Worm (Caenorhabditis elegans): ENCODE data around the gene fbxa-32.
"Not testable (repeated sequence)": the region's sequence is repeated elsewhere in the genome, so short reads cannot be mapped to it uniquely, and the experiment has no call there.

The fbxa-32 gene

DNA sequence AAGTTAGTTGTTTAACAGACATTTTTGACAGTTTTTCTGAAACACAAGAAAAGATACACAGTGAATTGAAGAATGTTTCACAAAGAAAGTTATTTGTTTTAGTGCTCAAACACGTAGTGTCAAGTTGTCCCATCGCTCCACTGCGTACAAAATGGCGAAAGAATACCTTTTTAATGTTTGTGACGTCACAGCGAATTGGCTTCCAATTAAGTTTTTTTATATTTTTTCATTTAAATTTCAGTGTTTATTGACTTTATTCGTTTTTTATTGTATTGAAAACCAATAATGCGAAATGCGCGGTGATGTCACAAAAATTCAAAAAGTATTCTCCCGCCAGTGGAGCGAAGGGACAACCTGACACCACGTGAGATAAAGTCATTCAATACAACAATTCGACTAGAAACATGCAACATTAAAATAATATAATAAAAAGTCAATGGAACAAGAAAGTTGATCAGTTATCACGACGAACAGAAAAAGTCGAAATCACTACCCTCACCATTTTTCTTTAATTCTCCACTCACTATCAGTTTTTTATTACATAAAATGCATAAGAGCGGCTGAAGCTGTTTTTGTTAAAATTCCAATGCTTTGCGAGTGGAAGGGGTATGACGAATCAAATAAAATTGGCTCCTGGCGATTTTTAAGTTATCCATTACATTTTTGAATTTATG is 4.7 kb upstream of the fbxa-32 start, which contains the start of gene fbxa-29:
TSS of gene fbxa-29 (minus strand) at position 51 of the 674 bp plus-strand sequence.
- TF ChIP-seq hnd-1 (tag; optimal IDR thresholded peaks at IDR 0.05), result no peak
- TF ChIP-seq tra-4 (tag; optimal IDR thresholded peaks at IDR 0.05), result no peak
- TF ChIP-seq ets-7 (tag; optimal IDR thresholded peaks at IDR 0.05), result no peak
- TF ChIP-seq ceh-36 (tag; optimal IDR thresholded peaks at IDR 0.05), result no peak
- TF ChIP-seq sea-1 (GFP tag; conservative IDR thresholded peaks at IDR 0.05), result no peak
- TF ChIP-seq F13C5.2 (tag; optimal IDR thresholded peaks at IDR 0.05), result no peak
- TF ChIP-seq aly-1 (tag; optimal IDR thresholded peaks at IDR 0.05), result no peak
- no peak for TF ChIP-seq hmbx-1 (tag; optimal IDR thresholded peaks at IDR 0.05)
- TF ChIP-seq pes-1 (GFP tag; IDR thresholded peaks at IDR 0.05), result no peak
- no peak for TF ChIP-seq ceh-13 (GFP tag; optimal IDR thresholded peaks at IDR 0.05)
- TF ChIP-seq hmg-4 (GFP tag; optimal IDR thresholded peaks at IDR 0.05), result no peak
- no peak for TF ChIP-seq tbx-37 (GFP tag; conservative IDR thresholded peaks at IDR 0.05)
- TF ChIP-seq flt-1 (GFP tag; IDR thresholded peaks at IDR 0.05), result no peak
- no peak for TF ChIP-seq B0310.2 (tag; optimal IDR thresholded peaks at IDR 0.05)
- no peak for TF ChIP-seq ama-1 (optimal IDR thresholded peaks at IDR 0.05)
- TF ChIP-seq tbx-11 (GFP tag; IDR thresholded peaks at IDR 0.05), result no peak
- no peak for TF ChIP-seq scrt-1 (GFP tag; IDR thresholded peaks at IDR 0.05)

DNA sequence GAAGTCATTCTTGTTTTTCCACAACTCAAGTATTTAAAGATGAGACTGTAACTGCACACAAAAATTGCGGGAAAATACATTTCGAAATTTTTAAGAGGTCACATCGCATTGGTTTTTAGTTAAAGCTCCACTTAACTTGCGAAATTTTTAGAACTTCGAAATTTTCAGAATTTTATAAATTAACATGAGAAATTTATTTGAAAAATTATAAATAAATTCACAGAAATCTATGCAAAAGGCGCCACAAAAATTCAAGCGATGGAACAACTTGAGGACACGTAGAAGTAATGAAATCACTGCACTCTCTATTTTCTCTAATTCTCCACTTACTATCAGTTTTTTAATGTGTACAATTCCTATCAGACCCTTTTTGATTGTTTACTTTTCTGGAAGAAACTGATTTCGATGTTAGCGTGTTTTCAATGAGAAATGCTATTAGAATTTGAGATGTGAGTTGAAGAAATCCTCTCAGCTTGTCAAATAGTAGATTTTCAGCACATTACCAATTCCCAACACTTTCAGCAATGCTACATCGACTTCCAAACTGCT is 2.4 kb upstream of the fbxa-32 start, which contains the start of gene fbxa-31:
TSS of gene fbxa-31 (minus strand) at position 51 of the 549 bp plus-strand sequence.
- TF ChIP-seq hmbx-1 (tag; optimal IDR thresholded peaks at IDR 0.05) (no peak), hmg-4 (GFP tag; optimal IDR thresholded peaks at IDR 0.05) (no peak), ceh-13 (GFP tag; optimal IDR thresholded peaks at IDR 0.05) (no peak), ama-1 (optimal IDR thresholded peaks at IDR 0.05) (no peak), scrt-1 (GFP tag; IDR thresholded peaks at IDR 0.05) (no peak), hnd-1 (tag; optimal IDR thresholded peaks at IDR 0.05) (no peak), ets-7 (tag; optimal IDR thresholded peaks at IDR 0.05) (no peak), tbx-37 (GFP tag; conservative IDR thresholded peaks at IDR 0.05) (no peak), flt-1 (GFP tag; IDR thresholded peaks at IDR 0.05) (no peak), tbx-11 (GFP tag; IDR thresholded peaks at IDR 0.05) (no peak), pes-1 (GFP tag; IDR thresholded peaks at IDR 0.05) (no peak), ceh-36 (tag; optimal IDR thresholded peaks at IDR 0.05) (no peak), F13C5.2 (tag; optimal IDR thresholded peaks at IDR 0.05) (no peak)

DNA sequence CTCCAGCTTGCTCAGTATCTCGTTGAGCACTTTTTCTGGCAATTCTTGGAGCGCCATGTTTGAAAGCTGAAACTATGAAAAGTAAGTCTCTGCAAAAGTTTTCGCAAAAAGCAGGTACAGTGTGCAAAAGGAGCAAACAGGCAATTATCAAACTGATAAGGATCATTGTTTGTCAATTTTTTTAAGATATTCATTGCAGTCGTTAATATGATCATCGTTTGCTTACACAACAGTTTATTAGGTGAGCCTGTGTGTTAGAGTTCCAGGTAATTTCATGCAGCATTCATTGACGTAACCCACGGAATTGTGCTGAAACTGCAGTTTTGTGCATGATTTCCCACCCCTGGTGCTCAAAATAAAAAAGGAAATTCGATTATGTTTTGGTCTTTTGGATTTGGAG is 2.3 kb downstream of the fbxa-32 start, which contains the start of gene fbxa-151:
TSS of gene fbxa-151 (minus strand) at position 101 of the 400 bp plus-strand sequence.
- TF ChIP-seq aly-1 (tag; optimal IDR thresholded peaks at IDR 0.05); tbx-11 (GFP tag; IDR thresholded peaks at IDR 0.05); ceh-36 (tag; optimal IDR thresholded peaks at IDR 0.05): not testable (repeated sequence)

DNA sequence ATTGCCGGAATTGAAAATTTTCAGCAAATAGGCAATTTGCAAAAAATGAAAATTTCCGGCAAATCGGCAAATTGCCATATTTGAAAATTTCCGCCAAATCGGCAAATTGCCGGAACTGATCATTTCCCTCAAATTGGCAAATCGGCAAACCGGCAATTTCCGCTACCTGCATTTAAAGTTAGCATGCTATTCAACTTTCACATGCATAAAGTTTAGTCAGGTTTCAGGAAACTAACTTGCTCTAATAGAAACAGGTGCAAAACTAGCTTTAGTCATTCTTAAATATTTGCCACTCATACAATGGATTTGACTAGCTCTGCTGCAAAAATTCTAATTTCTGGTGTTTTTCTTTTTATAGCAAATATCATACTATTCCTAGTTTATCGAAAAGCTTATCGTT is 5.4 kb downstream of the fbxa-32 start, which contains the start of gene srz-9:
TSS of gene srz-9 (plus strand) at position 301 of the 400 bp plus-strand sequence.
- not testable (repeated sequence) for TF ChIP-seq hmg-4 (GFP tag; optimal IDR thresholded peaks at IDR 0.05); tbx-37 (GFP tag; conservative IDR thresholded peaks at IDR 0.05); sea-1 (GFP tag; conservative IDR thresholded peaks at IDR 0.05)

DNA sequence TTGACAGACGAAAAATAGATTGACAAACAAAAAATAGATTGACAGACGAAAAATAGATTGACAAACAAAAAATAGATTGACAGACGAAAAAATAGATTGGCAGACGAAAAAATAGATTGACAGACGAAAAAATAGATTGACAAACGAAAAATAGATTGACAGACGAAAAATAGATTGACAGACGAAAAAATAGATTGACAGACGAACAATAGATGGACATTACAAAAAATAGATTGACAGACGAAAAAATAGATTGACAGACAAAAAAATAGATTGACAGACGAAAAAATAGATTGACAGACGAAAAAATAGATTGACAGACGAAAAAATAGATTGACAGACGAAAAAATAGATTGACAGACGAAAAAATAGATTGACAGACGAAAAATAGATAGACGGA is 7.9 kb downstream of the fbxa-32 start:
- TF ChIP-seq tbx-11 (GFP tag; IDR thresholded peaks at IDR 0.05), result 0 out of 2 replicates have a peak, but pooled peaks have one; percentile 47

- TF ChIP-seq hmg-4 (GFP tag; optimal IDR thresholded peaks at IDR 0.05); flt-1 (GFP tag; IDR thresholded peaks at IDR 0.05); ceh-13 (GFP tag; optimal IDR thresholded peaks at IDR 0.05): not testable (repeated sequence)
Observed at ce11 chrIII:1258358-1258757, 10.7 kb downstream of the fbxa-32 start, which contains the start of gene fbxa-78. fbxa-78 (minus strand) TSS chrIII:1258458.

- TF ChIP-seq flt-1 (GFP tag; IDR thresholded peaks at IDR 0.05); aly-1 (tag; optimal IDR thresholded peaks at IDR 0.05); ceh-36 (tag; optimal IDR thresholded peaks at IDR 0.05): not testable (repeated sequence)
Observed at ce11 chrIII:1256519-1256918, 12.5 kb downstream of the fbxa-32 start, which contains the start of gene fbxa-208. fbxa-208 (plus strand) TSS chrIII:1256819.

ce11 chrIII:1252412-1253207 is 16.4 kb downstream of the fbxa-32 start:
- peak; percentile 59; the same call in 1 of the 2 replicates for TF ChIP-seq tbx-11 (GFP tag; IDR thresholded peaks at IDR 0.05)
